Fruit fly (Drosophila melanogaster): Measurements from ENCODE around the gene Cyp28a5.

dm6 chr2L:14022130-14022735 lies 45.1 kb downstream of the Cyp28a5 start:
- TF ChIP-seq CG4496 (GFP tag; IDR thresholded peaks at IDR 0.05) (peak; percentile 93), Ets98B (GFP tag; IDR thresholded peaks at IDR 0.05) (peak; percentile 83), CG8301 (tag; optimal IDR thresholded peaks at IDR 0.05) (peak; percentile 95), Pif1A (GFP tag; optimal IDR thresholded peaks at IDR 0.05) (peak; percentile 53), CG17806 (tag; optimal IDR thresholded peaks at IDR 0.05) (peak; percentile 89), Snoo (tag; optimal IDR thresholded peaks at IDR 0.05) (peak; percentile 64), Pif1B (GFP tag; optimal IDR thresholded peaks at IDR 0.05) (peak; percentile 33), CG34367 (tag; optimal IDR thresholded peaks at IDR 0.05) (peak; percentile 80)
